Fruit fly (Drosophila melanogaster): ENCODE data around the gene slo.

DNA sequence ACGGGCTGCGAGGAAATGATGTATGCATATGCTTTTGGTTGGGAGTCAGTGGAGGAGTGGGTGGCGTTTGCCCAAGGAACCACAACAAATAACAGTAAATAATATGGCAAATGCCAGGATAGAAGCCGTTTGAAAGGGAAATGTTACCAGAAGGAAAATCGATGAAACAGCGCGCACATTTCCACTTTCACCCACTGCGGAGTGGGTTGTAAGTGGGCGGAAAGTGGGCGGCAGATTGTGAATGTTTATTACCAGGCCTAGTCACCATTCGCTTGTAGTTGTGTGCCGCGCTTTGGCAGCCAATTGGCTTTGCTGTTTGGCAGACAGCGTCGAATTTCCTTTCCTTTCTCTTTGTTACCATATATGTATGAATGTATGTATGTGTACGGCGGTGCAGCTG, 9.4 kb downstream of the slo start:
- no peak for TF ChIP-seq CG3919 (GFP tag; optimal IDR thresholded peaks at IDR 0.05)
- TF ChIP-seq Sox14 (GFP tag; optimal IDR thresholded peaks at IDR 0.05), result no peak
- no peak for TF ChIP-seq Ets21C (GFP tag; optimal IDR thresholded peaks at IDR 0.05)
- no peak for TF ChIP-seq Gug (GFP tag; IDR thresholded peaks at IDR 0.05)
- TF ChIP-seq CG10631 (GFP tag; optimal IDR thresholded peaks at IDR 0.05), result no peak
- no peak for TF ChIP-seq CG11902 (GFP tag; optimal IDR thresholded peaks at IDR 0.05)
- no peak for TF ChIP-seq spab (GFP tag; optimal IDR thresholded peaks at IDR 0.05)
- TF ChIP-seq eg (GFP tag; IDR thresholded peaks at IDR 0.05), result no peak
- TF ChIP-seq Eip75B (GFP tag; optimal IDR thresholded peaks at IDR 0.05), result no peak
